Fruit fly (Drosophila melanogaster): ENCODE results near the gene PVRAP.
A peak's percentile ranks its signal among the peaks of the same experiment; 100 is the strongest.

The PVRAP gene

dm6 chr3L:5993701-5994499, 3.1 kb upstream of the PVRAP start (continued):
- no peak for TF ChIP-seq Elba2 (GFP tag; optimal IDR thresholded peaks at IDR 0.05)
- no peak; the same call in 1 of the 2 replicates for TF ChIP-seq ara (GFP tag; IDR thresholded peaks at IDR 0.05)
- TF ChIP-seq CG31441 (GFP tag; IDR thresholded peaks at IDR 0.05), result peak; percentile 54
- no peak for TF ChIP-seq rib (GFP tag; IDR thresholded peaks at IDR 0.05)

dm6 chr3L:5996520-5996919, 488 bp upstream of the PVRAP start:
- TF ChIP-seq CG10959 (GFP tag; IDR thresholded peaks at IDR 0.05) (no peak), CG7987 (GFP tag; optimal IDR thresholded peaks at IDR 0.05) (no peak), Hr78 (GFP tag; optimal IDR thresholded peaks at IDR 0.05) (no peak), Dref (GFP tag; IDR thresholded peaks at IDR 0.05) (no peak), p53 (GFP tag; optimal IDR thresholded peaks at IDR 0.05) (no peak), twi (tag; optimal IDR thresholded peaks at IDR 0.05) (peak; percentile 29), grn (GFP tag; optimal IDR thresholded peaks at IDR 0.05) (peak; percentile 20), CG2199 (GFP tag; IDR thresholded peaks at IDR 0.05) (no peak), zen (tag; optimal IDR thresholded peaks at IDR 0.05) (peak; percentile 58), ase (GFP tag; IDR thresholded peaks at IDR 0.05) (0 out of 3 replicates have a peak, but pooled peaks have one; percentile 10), prd (optimal IDR thresholded peaks at IDR 0.05) (no peak), prd (GFP tag; IDR thresholded peaks at IDR 0.05) (no peak), slp2 (GFP tag; optimal IDR thresholded peaks at IDR 0.05) (no peak), tll (GFP tag; optimal IDR thresholded peaks at IDR 0.05) (peak in 1 of 2 experiments; percentile 85), oc (tag; optimal IDR thresholded peaks at IDR 0.05) (peak; percentile 66), CG15479 (GFP tag; optimal IDR thresholded peaks at IDR 0.05) (peak; percentile 67)

DNA sequence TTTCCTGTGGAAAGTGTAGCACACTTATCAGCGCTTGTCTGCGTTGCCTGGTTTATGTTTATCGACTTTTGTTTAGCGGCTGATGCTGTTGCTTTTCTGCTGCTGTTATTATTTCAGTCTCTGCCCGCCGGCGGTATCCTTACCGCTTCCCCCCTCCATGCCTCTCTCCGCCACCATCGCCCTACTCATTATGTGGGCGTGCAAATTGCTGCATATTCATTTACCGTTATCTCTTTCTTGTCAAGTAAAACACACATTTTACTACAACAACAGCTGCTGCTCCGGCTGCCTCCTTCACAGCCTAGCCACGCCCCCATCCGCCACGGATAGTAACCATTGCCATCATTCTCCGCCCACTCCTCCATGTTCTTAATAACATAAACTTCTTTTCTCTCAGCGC, 2.9 kb downstream of the PVRAP start:
- no peak for TF ChIP-seq CG31388 (GFP tag; optimal IDR thresholded peaks at IDR 0.05)
- TF ChIP-seq sens (GFP tag), result no peak
- peak; percentile 70 for TF ChIP-seq Ets65A (GFP tag)
- TF ChIP-seq CG7357 (GFP tag; IDR thresholded peaks at IDR 0.05), result no peak
- TF ChIP-seq CG8944 (GFP tag; optimal IDR thresholded peaks at IDR 0.05), result no peak
- peak; percentile 53 for TF ChIP-seq abd-A (tag; optimal IDR thresholded peaks at IDR 0.05)
- TF ChIP-seq Ets97D (GFP tag; optimal IDR thresholded peaks at IDR 0.05), result peak; percentile 17
- no peak for TF ChIP-seq Mad (GFP tag; optimal IDR thresholded peaks at IDR 0.05)
- no peak for TF ChIP-seq CG16863 (GFP tag; optimal IDR thresholded peaks at IDR 0.05)

dm6 chr3L:6000938-6001337, 3.9 kb downstream of the PVRAP start:
- TF ChIP-seq CG5953 (GFP tag; IDR thresholded peaks at IDR 0.05), result 0 out of 2 replicates have a peak, but pooled peaks have one; percentile 4
- peak; percentile 10 for TF ChIP-seq CG13894 (tag; optimal IDR thresholded peaks at IDR 0.05)
- peak; percentile 69 for TF ChIP-seq abd-A (tag; optimal IDR thresholded peaks at IDR 0.05)
- TF ChIP-seq Fer3 (tag; optimal IDR thresholded peaks at IDR 0.05), result no peak
- TF ChIP-seq Deaf1 (tag; optimal IDR thresholded peaks at IDR 0.05), result peak; percentile 49
- TF ChIP-seq CG11504 (tag; optimal IDR thresholded peaks at IDR 0.05), result peak; percentile 98
- TF ChIP-seq CG31224 (GFP tag; IDR thresholded peaks at IDR 0.05), result peak; percentile 96
- no peak for TF ChIP-seq Fer1 (GFP tag; optimal IDR thresholded peaks at IDR 0.05)
- TF ChIP-seq Dip3 (GFP tag; optimal IDR thresholded peaks at IDR 0.05), result no peak
- peak; percentile 16 for TF ChIP-seq CG18599 (GFP tag; optimal IDR thresholded peaks at IDR 0.05)
- TF ChIP-seq cg (GFP tag; optimal IDR thresholded peaks at IDR 0.05), result peak; percentile 50

Measured in whole organism, embryonic.